Worm (Caenorhabditis elegans): ENCODE results near the gene spot-1.

Gene spot-1

DNA sequence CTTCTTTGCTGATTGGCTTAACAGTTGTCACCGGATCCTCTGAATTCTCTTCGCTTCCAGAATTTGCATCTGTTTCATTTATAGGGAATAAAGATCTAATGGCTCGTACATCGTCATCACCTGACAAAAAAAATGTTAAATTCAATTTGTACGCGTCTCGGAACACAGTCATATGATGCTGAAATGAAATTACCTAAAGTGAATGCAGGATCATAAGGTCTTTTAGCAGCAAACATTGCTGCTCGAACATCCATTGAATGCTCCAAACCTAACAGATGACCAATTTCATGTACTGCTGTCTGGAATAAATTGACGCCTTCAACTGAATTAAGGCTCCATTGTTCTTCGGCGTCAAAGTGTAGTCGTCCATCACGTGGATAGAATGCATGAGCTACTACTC lies 30.7 kb downstream of the spot-1 start (continued):
- no peak for TF ChIP-seq F10E7.11 (tag; optimal IDR thresholded peaks at IDR 0.05)
- no peak for TF ChIP-seq aptf-3 (GFP tag; IDR thresholded peaks at IDR 0.05)
- TF ChIP-seq F33H1.4 (GFP tag; IDR thresholded peaks at IDR 0.05), result no peak
- no peak for TF ChIP-seq repo-1 (tag; optimal IDR thresholded peaks at IDR 0.05)

DNA sequence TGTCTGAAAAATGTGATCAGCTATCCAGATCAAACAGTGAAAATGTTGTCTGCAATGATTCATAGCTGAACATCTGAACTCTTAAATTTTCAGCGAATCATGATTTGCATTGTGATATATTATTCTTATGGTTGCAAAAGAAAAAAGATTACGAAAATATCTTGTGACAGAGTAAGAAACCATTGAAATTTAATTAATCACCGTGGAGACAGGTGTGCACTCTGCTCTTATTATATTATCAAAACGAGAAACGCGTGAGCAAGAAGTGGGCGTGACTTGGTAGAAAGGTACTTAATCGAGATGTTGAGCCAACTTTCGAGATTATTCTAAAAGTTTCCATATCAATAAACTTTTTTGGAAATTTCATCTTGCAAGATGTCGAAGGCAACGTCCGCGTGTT lies 34.1 kb downstream of the spot-1 start, which contains the start of gene osm-10:
Gene osm-10 (plus strand): TSS at position 293 of the 400 bp plus-strand sequence.
- no peak for TF ChIP-seq B0019.2 (GFP tag; conservative IDR thresholded peaks at IDR 0.05)
- TF ChIP-seq xnd-1 (tag; optimal IDR thresholded peaks at IDR 0.05), result no peak
- TF ChIP-seq K11D2.4 (GFP tag; IDR thresholded peaks at IDR 0.05), result no peak
- TF ChIP-seq rpc-1 (optimal IDR thresholded peaks at IDR 0.05), result no peak
- TF ChIP-seq rpc-1 (tag; optimal IDR thresholded peaks at IDR 0.05), result no peak
- TF ChIP-seq lin-40 (tag; optimal IDR thresholded peaks at IDR 0.05), result no peak
- TF ChIP-seq ztf-22 (GFP tag; optimal IDR thresholded peaks at IDR 0.05), result no peak
- TF ChIP-seq ets-4 (GFP tag; optimal IDR thresholded peaks at IDR 0.05), result no peak
- TF ChIP-seq mel-28 (tag; optimal IDR thresholded peaks at IDR 0.05; ENCODE audit: borderline replicate concordance), result no peak
- no peak for TF ChIP-seq F22D6.2 (tag; optimal IDR thresholded peaks at IDR 0.05)
- TF ChIP-seq F39B2.1 (GFP tag; IDR thresholded peaks at IDR 0.05), result no peak
- TF ChIP-seq F55B11.4 (tag; optimal IDR thresholded peaks at IDR 0.05; ENCODE audit: borderline replicate concordance, insufficient read depth), result no peak
- no peak for TF ChIP-seq madf-3 (GFP tag; IDR thresholded peaks at IDR 0.05)
- no peak for TF ChIP-seq sea-2 (GFP tag; IDR thresholded peaks at IDR 0.05)
- no peak for TF ChIP-seq zim-3 (tag; optimal IDR thresholded peaks at IDR 0.05)
- TF ChIP-seq F57A8.1 (GFP tag; optimal IDR thresholded peaks at IDR 0.05), result no peak
- no peak for TF ChIP-seq lin-26 (GFP tag; IDR thresholded peaks at IDR 0.05)
- TF ChIP-seq madf-6 (GFP tag; IDR thresholded peaks at IDR 0.05), result no peak

DNA sequence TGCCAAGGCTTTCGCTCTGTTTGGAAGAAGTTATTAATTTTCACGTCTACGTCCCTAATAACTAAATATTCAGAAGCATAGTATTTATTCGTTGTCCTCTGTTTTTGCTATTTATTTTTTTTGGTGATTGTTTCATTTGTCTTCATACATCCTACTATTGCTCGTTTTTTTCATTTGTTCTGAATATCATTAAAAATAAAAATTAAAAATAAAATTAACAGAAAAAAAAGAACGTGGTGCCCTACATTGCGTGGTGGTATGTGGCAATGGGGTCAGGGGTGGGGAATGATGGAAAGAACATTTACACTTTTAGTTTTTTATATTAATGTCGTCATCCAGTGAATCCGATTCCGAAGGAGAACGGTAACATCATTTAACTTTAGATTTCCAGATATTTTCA lies 36.0 kb downstream of the spot-1 start, which contains the start of gene ztf-31:
Gene ztf-31 (plus strand): TSS at position 301 of the 400 bp plus-strand sequence.
- TF ChIP-seq hmg-20 (GFP tag; IDR thresholded peaks at IDR 0.05) (no peak), F52B5.7 (tag; optimal IDR thresholded peaks at IDR 0.05) (no peak), ceh-79 (tag; optimal IDR thresholded peaks at IDR 0.05) (no peak), madf-8 (GFP tag; conservative IDR thresholded peaks at IDR 0.05) (no peak), die-1 (tag; optimal IDR thresholded peaks at IDR 0.05) (no peak), lag-1 (GFP tag; IDR thresholded peaks at IDR 0.05) (no peak), lin-26 (GFP tag; IDR thresholded peaks at IDR 0.05) (no peak), nfya-2 (GFP tag; IDR thresholded peaks at IDR 0.05) (no peak), aptf-3 (GFP tag; IDR thresholded peaks at IDR 0.05) (no peak), tbx-9 (tag; optimal IDR thresholded peaks at IDR 0.05; ENCODE audit: borderline replicate concordance) (no peak), attf-5 (GFP tag; optimal IDR thresholded peaks at IDR 0.05) (no peak), T07F8.4 (tag; optimal IDR thresholded peaks at IDR 0.05) (no peak), bed-1 (GFP tag; IDR thresholded peaks at IDR 0.05) (no peak), ama-1 (optimal IDR thresholded peaks at IDR 0.05) (no peak), ama-1 (GFP tag; optimal IDR thresholded peaks at IDR 0.05) (no peak), him-1 (tag; optimal IDR thresholded peaks at IDR 0.05) (no peak), C17E4.6 (GFP tag; IDR thresholded peaks at IDR 0.05) (no peak), F23B12.7 (tag; optimal IDR thresholded peaks at IDR 0.05; ENCODE audit: insufficient read depth) (no peak), Y67H2A.10 (GFP tag; conservative IDR thresholded peaks at IDR 0.05) (no peak)
